Worm (Caenorhabditis elegans) whole organism, young adult: ENCODE measurements around the gene exp-1.

ENCODE experiments used
- ceh-91 ChIP-seq: fragments of 200-800 bp; sonication (Bioruptor generic); IDR thresholded peaks from 2 replicates; pipeline ENCODE4 v1.3.6; 2022; ENCODE audit warnings: missing genetic modification reagents, missing genetic modification characterization, missing compliant biosample characterization
- mxl-1 ChIP-seq: sonication (generic microtip); optimal IDR thresholded peaks from 2 replicates; lab custom pipeline; 2016; ENCODE audit warnings: missing genetic modification characterization, missing compliant biosample characterization

DNA sequence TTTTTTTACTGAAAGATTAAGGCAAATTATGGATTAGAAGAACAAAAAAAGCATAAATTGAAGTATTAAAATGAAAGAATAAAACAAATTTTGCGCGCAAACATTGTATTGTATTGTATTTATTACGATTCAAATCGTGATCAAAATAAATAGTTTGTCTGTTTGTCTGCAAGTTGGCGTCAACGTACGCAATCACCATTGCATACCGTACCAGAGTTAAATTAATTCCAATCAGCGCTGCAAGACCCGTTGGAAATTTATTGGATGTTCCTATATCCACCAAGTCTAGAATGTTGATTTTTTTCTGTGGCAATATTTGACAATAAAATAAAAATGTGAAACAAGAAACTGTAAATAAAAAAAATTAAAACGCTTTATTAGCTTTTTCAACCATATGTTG is 47.7 kb downstream of the exp-1 start, which contains the start of gene heri-1:
- TF ChIP-seq ceh-91 (GFP tag; lab: Robert Waterston, UW) (peak; percentile 75), mxl-1 (tag; lab: Kevin White, UChicago) (no peak)
